Worm (Caenorhabditis elegans): ENCODE measurements around the gene svop-1.

DNA sequence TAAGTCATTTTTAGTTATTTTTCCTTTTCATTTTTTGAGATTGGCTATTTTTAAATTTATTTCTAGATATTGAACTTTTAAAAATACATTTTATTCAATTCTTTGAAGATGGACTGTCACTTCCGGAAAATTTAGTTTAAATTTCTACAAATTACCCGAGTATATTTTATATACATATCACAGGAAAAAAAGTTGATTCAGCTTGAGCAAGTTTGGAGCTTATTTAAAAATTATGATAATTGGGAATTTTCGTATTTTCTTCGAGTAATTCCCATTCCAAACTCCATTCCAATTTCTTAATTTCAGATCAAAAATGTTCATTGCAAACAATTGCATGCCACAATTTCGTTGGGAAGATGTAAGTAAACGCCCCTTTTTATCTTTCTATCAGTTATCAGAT lies 44.4 kb upstream of the svop-1 start, which contains the start of gene arrd-15:
- TF ChIP-seq snpc-4 (tag; optimal IDR thresholded peaks at IDR 0.05) (no peak), egl-27 (tag; optimal IDR thresholded peaks at IDR 0.05) (no peak), lin-15B (tag; optimal IDR thresholded peaks at IDR 0.05) (no peak), elt-1 (tag; optimal IDR thresholded peaks at IDR 0.05) (no peak), elt-2 (tag; optimal IDR thresholded peaks at IDR 0.05) (no peak), ztf-11 (tag; optimal IDR thresholded peaks at IDR 0.05) (no peak), R02D3.7 (tag; optimal IDR thresholded peaks at IDR 0.05) (no peak)
